Fruit fly (Drosophila melanogaster) Kc167 (cell line): ENCODE data around the gene sip3.

ENCODE experiments used
- Myc ChIP-seq: fragments of >200 bp; optimal IDR thresholded peaks from 2 replicates; lab custom pipeline; 2017; ENCODE audit warnings: missing external identifiers
- Sin3A ChIP-seq: fragments of >200 bp; optimal IDR thresholded peaks from 2 replicates; lab custom pipeline; 2018; ENCODE audit warnings: missing external identifiers
- h ChIP-seq: fragments of >200 bp; optimal IDR thresholded peaks from 3 replicates; lab custom pipeline; 2018; ENCODE audit warnings: missing external identifiers
- psq ChIP-seq: fragments of >200 bp; optimal IDR thresholded peaks from 2 replicates; lab custom pipeline; 2017; ENCODE audit warnings: missing external identifiers
- ttk ChIP-seq: sonication (Bioruptor generic); optimal IDR thresholded peaks from 2 replicates; lab custom pipeline; 2017; ENCODE audit warnings: missing external identifiers

dm6 chr3R:31736776-31737175 is 35.2 kb upstream of the sip3 start, which contains the start of the genes CstF50 and CG11563:
- TF ChIP-seq ttk (lab: Kevin White, UChicago) (no peak), h (lab: Kevin White, UChicago) (no peak), Sin3A (lab: Kevin White, UChicago) (no peak), psq (lab: Kevin White, UChicago) (no peak), Myc (lab: Kevin White, UChicago) (no peak)
